Worm (Caenorhabditis elegans) whole organism, L4/young adult: ENCODE measurements around the gene taf-6.2.

Experiments used
- W03F9.2 ChIP-seq: fragments of 150-350 bp; optimal IDR thresholded peaks from 2 replicates; lab custom pipeline; 2014; ENCODE audit warnings: missing biosample characterization, missing genetic modification characterization
- him-1 ChIP-seq: sonication (generic microtip); optimal IDR thresholded peaks from 2 replicates; lab custom pipeline; 2016; ENCODE audit warnings: missing genotype, missing genetic modification reagents, missing genetic modification characterization, missing compliant biosample characterization

- TF ChIP-seq W03F9.2 (tag; lab: Kevin White, UChicago) (no peak), him-1 (tag; lab: Kevin White, UChicago) (no peak)
These were observed 49.0 kb downstream of the taf-6.2 start for ce11 chrIV:3645487-3645886.
